Worm (Caenorhabditis elegans): ENCODE data around the gene mlt-7.

DNA sequence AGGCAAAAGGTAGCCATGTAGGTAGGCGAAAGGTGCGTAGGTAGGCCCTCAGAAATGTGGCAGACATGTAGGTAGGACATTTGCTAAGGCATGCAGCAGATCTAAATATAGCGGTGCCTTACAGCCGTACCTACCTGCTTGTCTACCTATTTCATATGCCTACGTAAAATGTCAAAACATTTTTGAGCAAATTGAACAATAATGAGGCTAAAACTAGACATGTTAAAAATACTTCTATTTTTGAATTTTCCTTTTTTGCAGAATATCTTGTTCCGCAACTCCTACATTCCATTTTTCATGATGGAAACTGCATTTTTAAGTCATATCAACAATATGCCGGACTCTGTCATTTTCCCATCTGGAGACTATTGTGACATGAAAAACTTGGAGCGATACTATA lies 41.5 kb downstream of the mlt-7 start:
- no peak for TF ChIP-seq him-1 (tag; optimal IDR thresholded peaks at IDR 0.05)
- no peak for TF ChIP-seq W03F9.2 (tag; optimal IDR thresholded peaks at IDR 0.05)

All from whole organism, L4/young adult.